Fruit fly (Drosophila melanogaster): ENCODE data around the gene CG3165.
A peak's percentile ranks its signal among the peaks of the same experiment; 100 is the strongest.

Gene CG3165

DNA sequence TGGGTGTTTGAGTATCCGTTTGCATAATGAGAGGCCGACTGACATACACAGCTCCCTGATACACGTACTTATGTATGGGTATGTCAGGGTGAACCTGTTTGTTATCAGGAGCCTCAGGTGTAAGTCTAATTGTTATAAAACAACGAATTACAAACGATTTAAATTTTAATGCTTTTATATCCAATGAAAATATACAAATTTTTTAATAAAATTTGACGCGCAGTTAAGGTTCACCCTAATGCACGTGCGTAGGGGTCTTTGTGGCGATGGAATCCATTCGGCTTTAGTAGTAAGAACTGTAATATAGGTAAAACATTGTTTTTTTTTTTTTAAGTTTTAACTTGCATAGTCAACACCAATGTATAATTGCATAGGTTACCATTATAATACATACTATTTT lies 32.4 kb upstream of the CG3165 start:
- TF ChIP-seq CG33017 (tag; optimal IDR thresholded peaks at IDR 0.05): peak; percentile 61
- TF ChIP-seq Hr96 (GFP tag; optimal IDR thresholded peaks at IDR 0.05): no peak
- TF ChIP-seq Crg-1 (GFP tag; optimal IDR thresholded peaks at IDR 0.05): no peak
- TF ChIP-seq CG11617 (GFP tag; optimal IDR thresholded peaks at IDR 0.05): no peak
- no peak for TF ChIP-seq bab1 (GFP tag; optimal IDR thresholded peaks at IDR 0.05)
- no peak for TF ChIP-seq ovo (GFP tag; optimal IDR thresholded peaks at IDR 0.05)
- no peak for TF ChIP-seq cnc (optimal IDR thresholded peaks at IDR 0.05)
- no peak for TF ChIP-seq CG12768 (GFP tag; optimal IDR thresholded peaks at IDR 0.05)
- TF ChIP-seq cic (GFP tag; optimal IDR thresholded peaks at IDR 0.05): no peak
- TF ChIP-seq toe (GFP tag; optimal IDR thresholded peaks at IDR 0.05): no peak
- no peak for TF ChIP-seq pad (GFP tag; optimal IDR thresholded peaks at IDR 0.05)
- no peak for TF ChIP-seq Clk (GFP tag; optimal IDR thresholded peaks at IDR 0.05)
- peak; percentile 20 for TF ChIP-seq CG7045 (GFP tag; optimal IDR thresholded peaks at IDR 0.05)
- no peak for TF ChIP-seq tj (GFP tag; optimal IDR thresholded peaks at IDR 0.05)
- TF ChIP-seq CG5204 (GFP tag; optimal IDR thresholded peaks at IDR 0.05): no peak
- peak; percentile 25 for TF ChIP-seq CG7101 (tag; optimal IDR thresholded peaks at IDR 0.05)
- no peak for TF ChIP-seq CG1620 (GFP tag; optimal IDR thresholded peaks at IDR 0.05)
- TF ChIP-seq CG14711 (tag; optimal IDR thresholded peaks at IDR 0.05): peak; percentile 42
- no peak for TF ChIP-seq kay (GFP tag; ENCODE audit: borderline replicate concordance)
- no peak for TF ChIP-seq Mnt (GFP tag; optimal IDR thresholded peaks at IDR 0.05)

DNA sequence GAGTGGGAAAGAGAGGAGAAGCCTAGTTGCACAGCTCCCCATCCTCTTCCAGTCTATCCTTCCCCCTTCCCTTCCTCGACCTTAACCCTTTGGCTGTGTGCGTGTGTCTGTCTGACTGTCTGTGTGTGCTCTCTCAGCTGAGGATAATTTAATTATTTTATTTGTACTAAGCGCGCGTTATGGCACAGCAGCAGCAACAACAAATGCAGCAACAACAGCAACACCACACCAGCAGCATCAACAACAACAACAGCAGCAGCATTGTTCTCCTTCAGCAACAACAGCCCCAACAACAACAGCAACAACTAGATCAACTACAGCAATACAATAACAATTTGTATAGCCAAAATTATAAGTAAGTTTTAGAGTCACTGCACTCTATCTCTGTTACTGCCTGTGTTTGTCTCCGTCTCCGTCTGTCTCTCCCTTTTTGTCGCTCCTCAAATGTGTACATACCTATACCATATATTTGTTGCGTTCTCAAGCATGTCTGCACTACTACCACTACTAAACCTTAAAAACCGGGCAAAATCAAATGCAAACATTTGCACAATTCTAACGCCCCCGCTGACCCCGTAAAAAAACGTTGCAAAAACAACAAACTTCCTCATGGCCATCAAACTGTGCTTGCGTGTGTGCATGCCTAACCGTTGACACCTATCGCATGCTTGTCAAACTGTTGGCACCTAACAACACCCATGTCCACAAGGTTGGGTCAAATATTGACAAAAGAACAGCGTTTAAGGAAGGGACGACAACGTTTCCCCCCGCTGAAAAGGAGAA lies 31.3 kb upstream of the CG3165 start:
- TF ChIP-seq CG11617 (GFP tag; optimal IDR thresholded peaks at IDR 0.05): no peak
- no peak for TF ChIP-seq cic (GFP tag; optimal IDR thresholded peaks at IDR 0.05)
- TF ChIP-seq CG1620 (GFP tag; optimal IDR thresholded peaks at IDR 0.05): no peak
- no peak for TF ChIP-seq Hr96 (GFP tag; optimal IDR thresholded peaks at IDR 0.05)
- TF ChIP-seq cnc (optimal IDR thresholded peaks at IDR 0.05): no peak
- no peak for TF ChIP-seq CG7101 (tag; optimal IDR thresholded peaks at IDR 0.05)
- TF ChIP-seq CG12768 (GFP tag; optimal IDR thresholded peaks at IDR 0.05): no peak
- no peak for TF ChIP-seq Mnt (GFP tag; optimal IDR thresholded peaks at IDR 0.05)
- TF ChIP-seq tj (GFP tag; optimal IDR thresholded peaks at IDR 0.05): no peak

DNA sequence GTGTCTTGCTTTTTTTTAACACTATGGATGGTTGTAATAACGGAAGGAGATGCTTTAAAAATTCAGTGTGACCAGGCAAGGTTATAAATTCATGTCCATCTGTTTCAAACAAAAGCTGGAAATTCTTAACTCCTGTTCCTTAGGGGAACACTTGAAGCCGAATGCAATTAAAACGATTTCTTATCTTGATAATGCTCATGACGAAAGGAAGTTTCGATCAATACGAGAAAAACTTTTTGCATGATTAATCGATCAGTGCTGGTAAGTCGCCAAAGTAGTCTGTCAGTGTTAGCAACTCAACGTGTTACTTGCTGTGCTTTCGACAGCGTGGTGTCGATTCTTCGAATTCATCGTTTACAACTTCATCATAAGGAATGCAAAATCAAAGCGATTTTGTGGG lies 22.4 kb upstream of the CG3165 start, which contains the start of gene Rbp9:
Rbp9 (plus strand) TSS at position 291 of the 400 bp plus-strand sequence.
- TF ChIP-seq tj (GFP tag; optimal IDR thresholded peaks at IDR 0.05): no peak
- no peak for TF ChIP-seq ovo (GFP tag; optimal IDR thresholded peaks at IDR 0.05)
- no peak for TF ChIP-seq CG33017 (tag; optimal IDR thresholded peaks at IDR 0.05)
- TF ChIP-seq Mnt (GFP tag; optimal IDR thresholded peaks at IDR 0.05): no peak
- TF ChIP-seq Hr96 (GFP tag; optimal IDR thresholded peaks at IDR 0.05): no peak
- no peak for TF ChIP-seq CG1620 (GFP tag; optimal IDR thresholded peaks at IDR 0.05)
- no peak for TF ChIP-seq CG5204 (GFP tag; optimal IDR thresholded peaks at IDR 0.05)
- TF ChIP-seq cnc (optimal IDR thresholded peaks at IDR 0.05): no peak
- TF ChIP-seq CG12768 (GFP tag; optimal IDR thresholded peaks at IDR 0.05): no peak
- TF ChIP-seq CG7045 (GFP tag; optimal IDR thresholded peaks at IDR 0.05): no peak
- no peak for TF ChIP-seq CG11617 (GFP tag; optimal IDR thresholded peaks at IDR 0.05)
- no peak for TF ChIP-seq bab1 (GFP tag; optimal IDR thresholded peaks at IDR 0.05)
- TF ChIP-seq Crg-1 (GFP tag; optimal IDR thresholded peaks at IDR 0.05): no peak
- no peak for TF ChIP-seq Clk (GFP tag; optimal IDR thresholded peaks at IDR 0.05)

DNA sequence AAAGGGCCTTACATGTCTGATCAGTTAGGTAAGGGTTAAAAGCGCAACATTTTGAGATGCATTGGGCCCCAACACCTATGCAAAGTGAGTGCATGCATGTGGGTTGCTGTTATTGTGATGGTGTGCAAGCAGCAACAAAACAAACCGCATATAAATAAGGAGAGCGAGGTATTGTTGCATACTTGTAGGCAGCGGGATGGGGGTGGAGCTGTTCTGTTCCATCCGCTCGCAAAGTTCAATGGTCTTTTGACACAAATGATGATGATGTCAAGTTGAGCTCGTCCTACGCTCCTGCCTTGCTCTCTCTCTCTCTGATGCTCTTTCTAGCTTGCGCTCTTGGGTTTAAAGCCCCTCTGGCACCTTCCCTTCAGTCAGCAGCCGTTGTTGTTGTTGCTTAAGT lies 21.3 kb upstream of the CG3165 start:
- TF ChIP-seq Hr96 (GFP tag; optimal IDR thresholded peaks at IDR 0.05): no peak
- no peak for TF ChIP-seq ovo (GFP tag; optimal IDR thresholded peaks at IDR 0.05)
- no peak for TF ChIP-seq CG1620 (GFP tag; optimal IDR thresholded peaks at IDR 0.05)
- no peak for TF ChIP-seq bab1 (GFP tag; optimal IDR thresholded peaks at IDR 0.05)
- TF ChIP-seq cnc (optimal IDR thresholded peaks at IDR 0.05): no peak

DNA sequence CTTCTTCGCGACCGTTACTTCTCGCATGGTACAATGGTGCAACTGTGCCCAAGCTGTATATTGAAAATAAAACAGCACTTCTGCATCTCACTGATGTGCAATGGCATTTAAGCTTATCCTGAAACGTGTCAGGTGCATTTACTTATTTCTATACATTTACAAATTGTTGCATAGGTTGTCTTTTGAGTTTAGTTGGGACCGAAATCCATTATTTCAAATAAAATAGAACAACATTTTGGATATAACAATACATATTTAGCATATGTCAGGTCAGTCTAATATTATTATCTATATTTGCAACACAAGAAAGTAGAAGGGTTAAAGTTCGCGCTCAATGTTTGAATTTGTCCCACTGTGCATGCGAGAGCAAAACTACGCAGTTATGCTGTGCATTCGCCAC lies 20.6 kb upstream of the CG3165 start:
- TF ChIP-seq CG12768 (GFP tag; optimal IDR thresholded peaks at IDR 0.05) (peak; percentile 81), CG14711 (tag; optimal IDR thresholded peaks at IDR 0.05) (no peak), tj (GFP tag; optimal IDR thresholded peaks at IDR 0.05) (peak; percentile 1), bab1 (GFP tag; optimal IDR thresholded peaks at IDR 0.05) (no peak), kay (GFP tag; ENCODE audit: borderline replicate concordance) (peak; percentile 42), CG7045 (GFP tag; optimal IDR thresholded peaks at IDR 0.05) (peak; percentile 79), toe (GFP tag; optimal IDR thresholded peaks at IDR 0.05) (no peak), pad (GFP tag; optimal IDR thresholded peaks at IDR 0.05) (peak; percentile 64), CG11617 (GFP tag; optimal IDR thresholded peaks at IDR 0.05) (peak; percentile 46), cic (GFP tag; optimal IDR thresholded peaks at IDR 0.05) (no peak), CG1620 (GFP tag; optimal IDR thresholded peaks at IDR 0.05) (no peak), CG33017 (tag; optimal IDR thresholded peaks at IDR 0.05) (peak; percentile 72), CG7101 (tag; optimal IDR thresholded peaks at IDR 0.05) (peak; percentile 47), CG5204 (GFP tag; optimal IDR thresholded peaks at IDR 0.05) (peak; percentile 63), Clk (GFP tag; optimal IDR thresholded peaks at IDR 0.05) (peak; percentile 53), ovo (GFP tag; optimal IDR thresholded peaks at IDR 0.05) (no peak), Mnt (GFP tag; optimal IDR thresholded peaks at IDR 0.05) (no peak), Crg-1 (GFP tag; optimal IDR thresholded peaks at IDR 0.05) (no peak), Hr96 (GFP tag; optimal IDR thresholded peaks at IDR 0.05) (peak; percentile 50), cnc (optimal IDR thresholded peaks at IDR 0.05) (no peak)

DNA sequence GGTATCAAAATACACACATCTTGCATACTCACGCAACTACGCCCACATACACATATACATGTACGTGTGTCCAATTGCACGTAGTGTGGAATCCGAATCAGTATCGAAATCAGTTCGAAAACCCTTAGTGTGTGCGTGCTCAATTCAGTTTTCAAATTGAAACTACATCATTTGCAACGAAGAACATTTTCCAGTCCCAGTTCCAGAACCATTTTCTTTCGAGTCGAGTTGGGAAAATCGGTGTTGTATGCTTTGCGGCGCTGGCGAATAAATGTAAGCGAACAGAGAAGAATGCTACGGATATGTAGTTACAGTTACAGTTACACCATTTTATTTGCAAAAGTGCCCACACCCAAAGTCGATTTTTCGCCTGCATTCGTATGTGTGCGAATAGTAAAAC lies 19.9 kb upstream of the CG3165 start:
- TF ChIP-seq CG11617 (GFP tag; optimal IDR thresholded peaks at IDR 0.05) (no peak), toe (GFP tag; optimal IDR thresholded peaks at IDR 0.05) (no peak), tj (GFP tag; optimal IDR thresholded peaks at IDR 0.05) (no peak)
